Worm (Caenorhabditis elegans): ENCODE results near the gene F54A3.2.
"Not testable (repeated sequence)": the region's sequence is repeated elsewhere in the genome, so short reads cannot be mapped to it uniquely, and the experiment has no call there.

Gene F54A3.2

ce11 chrII:2215512-2215911, 27.9 kb upstream of the F54A3.2 start:
- no peak for TF ChIP-seq hmbx-1 (tag; optimal IDR thresholded peaks at IDR 0.05)
- no peak for TF ChIP-seq tbx-37 (GFP tag; conservative IDR thresholded peaks at IDR 0.05)
- TF ChIP-seq hmg-4 (GFP tag; optimal IDR thresholded peaks at IDR 0.05) = no peak
- TF ChIP-seq scrt-1 (GFP tag; IDR thresholded peaks at IDR 0.05) = no peak
- no peak for TF ChIP-seq F13C5.2 (tag; optimal IDR thresholded peaks at IDR 0.05)
- no peak for TF ChIP-seq aly-1 (tag; optimal IDR thresholded peaks at IDR 0.05)
- TF ChIP-seq ceh-13 (GFP tag; optimal IDR thresholded peaks at IDR 0.05) = no peak
- no peak for TF ChIP-seq ceh-36 (tag; optimal IDR thresholded peaks at IDR 0.05)
- TF ChIP-seq sea-1 (GFP tag; conservative IDR thresholded peaks at IDR 0.05) = no peak
- TF ChIP-seq hnd-1 (tag; optimal IDR thresholded peaks at IDR 0.05) = no peak
- TF ChIP-seq B0310.2 (tag; optimal IDR thresholded peaks at IDR 0.05) = no peak
- no peak for TF ChIP-seq tbx-11 (GFP tag; IDR thresholded peaks at IDR 0.05)
- no peak for TF ChIP-seq pes-1 (GFP tag; IDR thresholded peaks at IDR 0.05)
- TF ChIP-seq ets-7 (tag; optimal IDR thresholded peaks at IDR 0.05) = no peak
- TF ChIP-seq flt-1 (GFP tag; IDR thresholded peaks at IDR 0.05) = no peak
- no peak for TF ChIP-seq tra-4 (tag; optimal IDR thresholded peaks at IDR 0.05)
- no peak for TF ChIP-seq ama-1 (optimal IDR thresholded peaks at IDR 0.05)

- TF ChIP-seq hmbx-1 (tag; optimal IDR thresholded peaks at IDR 0.05) = no peak
Observed at ce11 chrII:2216940-2217664, 26.3 kb upstream of the F54A3.2 start.

- peak; percentile 42 for TF ChIP-seq hmg-4 (GFP tag; optimal IDR thresholded peaks at IDR 0.05)
- peak; percentile 13 for TF ChIP-seq aly-1 (tag; optimal IDR thresholded peaks at IDR 0.05)
- TF ChIP-seq hnd-1 (tag; optimal IDR thresholded peaks at IDR 0.05) = no peak
- no peak for TF ChIP-seq tra-4 (tag; optimal IDR thresholded peaks at IDR 0.05)
- TF ChIP-seq ceh-13 (GFP tag; optimal IDR thresholded peaks at IDR 0.05) = no peak
- no peak for TF ChIP-seq tbx-11 (GFP tag; IDR thresholded peaks at IDR 0.05)
- TF ChIP-seq sea-1 (GFP tag; conservative IDR thresholded peaks at IDR 0.05) = no peak
Observed at ce11 chrII:2219880-2220279, 23.6 kb upstream of the F54A3.2 start, which contains the start of gene Y59C2A.3. Gene Y59C2A.3, minus strand, starts transcription at chrII:2219921.

- TF ChIP-seq flt-1 (GFP tag; IDR thresholded peaks at IDR 0.05) (no peak), tbx-37 (GFP tag; conservative IDR thresholded peaks at IDR 0.05) (no peak), ceh-36 (tag; optimal IDR thresholded peaks at IDR 0.05) (no peak), hmg-4 (GFP tag; optimal IDR thresholded peaks at IDR 0.05) (no peak), B0310.2 (tag; optimal IDR thresholded peaks at IDR 0.05) (no peak), scrt-1 (GFP tag; IDR thresholded peaks at IDR 0.05) (no peak), pes-1 (GFP tag; IDR thresholded peaks at IDR 0.05) (no peak), tbx-11 (GFP tag; IDR thresholded peaks at IDR 0.05) (no peak), ceh-13 (GFP tag; optimal IDR thresholded peaks at IDR 0.05) (no peak), F13C5.2 (tag; optimal IDR thresholded peaks at IDR 0.05) (no peak), ets-7 (tag; optimal IDR thresholded peaks at IDR 0.05) (no peak), sea-1 (GFP tag; conservative IDR thresholded peaks at IDR 0.05) (no peak), hnd-1 (tag; optimal IDR thresholded peaks at IDR 0.05) (no peak), tra-4 (tag; optimal IDR thresholded peaks at IDR 0.05) (no peak), aly-1 (tag; optimal IDR thresholded peaks at IDR 0.05) (no peak), ama-1 (optimal IDR thresholded peaks at IDR 0.05) (no peak), hmbx-1 (tag; optimal IDR thresholded peaks at IDR 0.05) (no peak)
Observed at ce11 chrII:2221196-2221896, 22.1 kb upstream of the F54A3.2 start.

- TF ChIP-seq ceh-36 (tag; optimal IDR thresholded peaks at IDR 0.05) (no peak), ceh-13 (GFP tag; optimal IDR thresholded peaks at IDR 0.05) (no peak), ets-7 (tag; optimal IDR thresholded peaks at IDR 0.05) (no peak), B0310.2 (tag; optimal IDR thresholded peaks at IDR 0.05) (no peak), hnd-1 (tag; optimal IDR thresholded peaks at IDR 0.05) (no peak), tra-4 (tag; optimal IDR thresholded peaks at IDR 0.05) (no peak), aly-1 (tag; optimal IDR thresholded peaks at IDR 0.05) (no peak), pes-1 (GFP tag; IDR thresholded peaks at IDR 0.05) (no peak), F13C5.2 (tag; optimal IDR thresholded peaks at IDR 0.05) (no peak), flt-1 (GFP tag; IDR thresholded peaks at IDR 0.05) (no peak), ama-1 (optimal IDR thresholded peaks at IDR 0.05) (no peak)
Observed at ce11 chrII:2223467-2223866, 20.0 kb upstream of the F54A3.2 start, which contains the start of gene cbs-2. Gene cbs-2, minus strand, starts transcription at chrII:2223567.

- no peak for TF ChIP-seq tbx-37 (GFP tag; conservative IDR thresholded peaks at IDR 0.05)
- no peak for TF ChIP-seq tbx-11 (GFP tag; IDR thresholded peaks at IDR 0.05)
Observed at ce11 chrII:2225608-2226007, 17.8 kb upstream of the F54A3.2 start, which contains the start of gene F54A3.5. Gene F54A3.5, minus strand, starts transcription at chrII:2225708.

ce11 chrII:2230368-2230767, 13.1 kb upstream of the F54A3.2 start:
- TF ChIP-seq B0310.2 (tag; optimal IDR thresholded peaks at IDR 0.05) (no peak), aly-1 (tag; optimal IDR thresholded peaks at IDR 0.05) (no peak), hmg-4 (GFP tag; optimal IDR thresholded peaks at IDR 0.05) (no peak), ceh-13 (GFP tag; optimal IDR thresholded peaks at IDR 0.05) (no peak), ceh-36 (tag; optimal IDR thresholded peaks at IDR 0.05) (no peak), ets-7 (tag; optimal IDR thresholded peaks at IDR 0.05) (no peak)

ce11 chrII:2232429-2232828, 11.0 kb upstream of the F54A3.2 start, which contains the start of gene F54A3.6:
Gene F54A3.6, minus strand, starts transcription at chrII:2232470.
- TF ChIP-seq scrt-1 (GFP tag; IDR thresholded peaks at IDR 0.05); tra-4 (tag; optimal IDR thresholded peaks at IDR 0.05); ama-1 (optimal IDR thresholded peaks at IDR 0.05): not testable (repeated sequence)

All from whole organism, early embryonic.